Fruit fly (Drosophila melanogaster): ENCODE results near the gene Tsp39D.

dm6 chr2L:21330823-21331222, 13.6 kb upstream of the Tsp39D start:
- TF ChIP-seq Lpt (GFP tag; optimal IDR thresholded peaks at IDR 0.05) (no peak), CG6792 (GFP tag; optimal IDR thresholded peaks at IDR 0.05) (no peak), Hr4 (GFP tag; optimal IDR thresholded peaks at IDR 0.05) (no peak), eg (GFP tag; IDR thresholded peaks at IDR 0.05) (no peak), CG10631 (GFP tag; optimal IDR thresholded peaks at IDR 0.05) (no peak), CG8632 (GFP tag; optimal IDR thresholded peaks at IDR 0.05) (no peak), CG11294 (GFP tag; IDR thresholded peaks at IDR 0.05) (no peak)
